Fruit fly (Drosophila melanogaster) whole organism: ENCODE results near the gene CG9512.

ENCODE experiments used
- CG8478 ChIP-seq: fragments of >200 bp; optimal IDR thresholded peaks from 2 replicates; lab custom pipeline; 2018; ENCODE audit warnings: inconsistent platforms
- Dll ChIP-seq: fragments of >200 bp; optimal IDR thresholded peaks from 2 replicates; lab custom pipeline; 2017
- psq ChIP-seq: fragments of >200 bp; optimal IDR thresholded peaks from 2 replicates; lab custom pipeline; 2017
- usp ChIP-seq: fragments of >200 bp; optimal IDR thresholded peaks from 2 replicates; lab custom pipeline; 2017; ENCODE audit warnings: missing biosample characterization, missing genetic modification characterization, mixed read lengths

DNA sequence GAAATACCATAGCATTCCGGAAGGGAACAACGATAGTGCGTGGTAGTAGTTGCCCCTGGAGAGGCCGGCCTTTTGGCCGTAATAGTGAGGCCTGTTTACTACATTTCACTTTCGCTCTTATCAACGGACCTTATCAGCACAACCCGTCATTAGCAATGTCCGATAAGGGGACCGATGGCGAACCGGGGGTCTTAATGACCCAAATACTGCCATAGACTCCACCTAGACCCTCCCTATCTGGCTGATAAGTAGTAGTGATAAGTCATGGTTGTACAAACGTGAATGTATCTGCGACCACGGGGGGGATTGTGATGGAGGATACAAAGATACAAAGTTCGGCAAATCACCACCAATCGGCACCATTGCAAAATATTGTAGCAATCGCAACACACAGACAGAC is 43.9 kb upstream of the CG9512 start:
- no peak for TF ChIP-seq psq (lab: Kevin White, UChicago)
- no peak for TF ChIP-seq Dll
- no peak for TF ChIP-seq usp (GFP tag; lab: Kevin White, UChicago)
- TF ChIP-seq CG8478 (lab: Kevin White, UChicago), result no peak
